Worm (Caenorhabditis elegans): Measurements from ENCODE around the gene F47D12.6.

- TF ChIP-seq elt-3 (tag; optimal IDR thresholded peaks at IDR 0.05) (no peak), unc-62 (GFP tag; optimal IDR thresholded peaks at IDR 0.05) (no peak), lin-39 (tag; optimal IDR thresholded peaks at IDR 0.05) (no peak), ztf-4 (tag; optimal IDR thresholded peaks at IDR 0.05) (no peak), dpl-1 (GFP tag; optimal IDR thresholded peaks at IDR 0.05) (no peak), irx-1 (tag; optimal IDR thresholded peaks at IDR 0.05) (no peak), rnt-1 (tag; optimal IDR thresholded peaks at IDR 0.05) (no peak), efl-1 (optimal IDR thresholded peaks at IDR 0.05) (no peak), efl-1 (GFP tag; optimal IDR thresholded peaks at IDR 0.05 in 1 of 2) (no peak), egl-27 (tag; optimal IDR thresholded peaks at IDR 0.05) (no peak)
Measured at ce11 chrIII:6295972-6296700, 9.0 kb upstream of the F47D12.6 start, which contains the start of gene F47D12.7.
